Worm (Caenorhabditis elegans) whole organism, young adult: ENCODE data around the gene C18G1.7.

Experiments
- F22D6.2 ChIP-seq: sonication (generic microtip); optimal IDR thresholded peaks from 2 replicates; lab custom pipeline; 2016; ENCODE audit warnings: mild to moderate bottlenecking, missing genetic modification characterization, missing compliant biosample characterization
- ZK185.1 ChIP-seq: sonication (generic microtip); optimal IDR thresholded peaks from 2 replicates; lab custom pipeline; 2016; ENCODE audit warnings: mild to moderate bottlenecking, missing genetic modification characterization, missing compliant biosample characterization; ENCODE audit not compliant: poor library complexity, severe bottlenecking

DNA sequence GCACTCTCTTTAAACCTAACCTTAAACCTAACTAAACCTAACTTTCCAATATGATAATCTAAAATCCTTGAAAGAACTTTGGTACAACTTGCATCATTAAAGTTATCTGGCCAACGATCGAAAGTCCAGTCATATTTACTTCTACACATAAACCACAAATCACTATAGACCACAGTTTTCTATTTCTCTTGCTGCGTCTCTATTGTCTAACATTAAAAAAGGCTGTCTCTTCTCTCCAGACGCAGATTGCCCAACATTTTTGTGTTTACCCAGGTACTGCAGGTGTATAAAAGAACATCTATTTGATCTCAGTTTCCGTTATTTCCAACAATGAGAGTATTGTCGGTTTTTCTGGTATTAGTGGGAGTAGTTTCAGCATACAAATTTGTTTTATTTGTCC lies 3.2 kb upstream of the C18G1.7 start, which contains the start of gene ugt-61:
- TF ChIP-seq ZK185.1 (tag; lab: Kevin White, UChicago) (no peak), F22D6.2 (tag; lab: Kevin White, UChicago) (no peak)
